Fruit fly (Drosophila melanogaster) whole organism, embryonic: Measurements from ENCODE around the gene Srp14.

Experiments
- Adf1 ChIP-seq: fragments of 200-800 bp; sonication (Bioruptor generic); IDR thresholded peaks from 2 replicates; pipeline ENCODE4 v1.3.6; 2022; ENCODE audit warnings: missing biosample characterization, missing genetic modification characterization
- CG10267 ChIP-seq: fragments of 200-800 bp; sonication (Bioruptor generic); optimal IDR thresholded peaks from 2 replicates; lab custom pipeline; 2018; ENCODE audit warnings: missing biosample characterization, mild to moderate bottlenecking, missing genetic modification characterization, moderate library complexity
- CG10654 ChIP-seq: fragments of 200-800 bp; sonication (Bioruptor generic); optimal IDR thresholded peaks from 2 replicates; lab custom pipeline; 2016; ENCODE audit warnings: missing biosample characterization, missing genetic modification characterization
- CG11398 ChIP-seq: fragments of 200-800 bp; sonication (Bioruptor generic); optimal IDR thresholded peaks from 2 replicates; lab custom pipeline; 2016; ENCODE audit warnings: missing biosample characterization, missing genetic modification characterization
- CG12155 ChIP-seq: fragments of 200-800 bp; sonication (Bioruptor generic); optimal IDR thresholded peaks from 3 replicates; lab custom pipeline; 2016; ENCODE audit warnings: missing biosample characterization, missing genetic modification characterization
- CG12236 ChIP-seq: fragments of 200-800 bp; sonication (Bioruptor generic); optimal IDR thresholded peaks from 2 replicates; lab custom pipeline; 2016; ENCODE audit warnings: missing biosample characterization, missing genetic modification characterization
- CG14667 ChIP-seq: fragments of 200-800 bp; sonication (Bioruptor generic); IDR thresholded peaks from 2 replicates; pipeline ENCODE4 v1.3.6; 2022; ENCODE audit warnings: missing biosample characterization, missing genetic modification characterization
- CG14710 ChIP-seq: fragments of 200-800 bp; sonication (Bioruptor generic); optimal IDR thresholded peaks from 3 replicates; lab custom pipeline; 2019; ENCODE audit warnings: missing biosample characterization, mild to moderate bottlenecking, missing genetic modification characterization, moderate library complexity
- CG14965 ChIP-seq: fragments of 200-800 bp; sonication (Bioruptor generic); optimal IDR thresholded peaks from 2 replicates; lab custom pipeline; 2016; ENCODE audit warnings: missing biosample characterization, missing genetic modification characterization, borderline replicate concordance
- CG15696 ChIP-seq: fragments of 200-800 bp; sonication (Bioruptor generic); optimal IDR thresholded peaks from 2 replicates; lab custom pipeline; 2019; ENCODE audit warnings: missing biosample characterization, mild to moderate bottlenecking, missing genetic modification characterization, moderate library complexity
- CG1602 ChIP-seq: fragments of 200-800 bp; sonication (Bioruptor generic); optimal IDR thresholded peaks from 3 replicates; lab custom pipeline; 2016; ENCODE audit warnings: missing biosample characterization, missing genetic modification characterization
- CG18476 ChIP-seq: fragments of 200-800 bp; sonication (Bioruptor generic); optimal IDR thresholded peaks from 2 replicates; lab custom pipeline; 2016; ENCODE audit warnings: missing biosample characterization, mild to moderate bottlenecking, missing genetic modification characterization
- CG18764 ChIP-seq: fragments of 200-800 bp; sonication (Bioruptor generic); optimal IDR thresholded peaks from 3 replicates; lab custom pipeline; 2016; ENCODE audit warnings: missing biosample characterization, missing genetic modification characterization
- CG2116 ChIP-seq: fragments of 200-800 bp; sonication (Bioruptor generic); optimal IDR thresholded peaks from 3 replicates; lab custom pipeline; 2018; ENCODE audit warnings: missing biosample characterization, mild to moderate bottlenecking, missing genetic modification characterization
- CG31365 ChIP-seq: fragments of 200-800 bp; sonication (Bioruptor generic); optimal IDR thresholded peaks from 2 replicates; lab custom pipeline; 2018; ENCODE audit warnings: missing biosample characterization, mild to moderate bottlenecking, missing genetic modification characterization
- CG34422 ChIP-seq: fragments of 200-800 bp; sonication (Bioruptor generic); IDR thresholded peaks from 3 replicates; pipeline ENCODE4 v1.3.6; 2022; ENCODE audit warnings: missing biosample characterization, missing genetic modification characterization
- CG3847 ChIP-seq: fragments of 200-800 bp; sonication (Bioruptor generic); IDR thresholded peaks from 2 replicates; pipeline ENCODE4 v1.3.6; 2022; ENCODE audit warnings: missing biosample characterization, missing genetic modification characterization
- CG4328 ChIP-seq: fragments of 200-800 bp; sonication (Bioruptor generic); optimal IDR thresholded peaks from 3 replicates; lab custom pipeline; 2017; ENCODE audit warnings: missing biosample characterization, missing genetic modification reagents, missing genetic modification characterization
- CG43689 ChIP-seq: fragments of 200-800 bp; sonication (Bioruptor generic); IDR thresholded peaks from 2 replicates; pipeline ENCODE4 v1.3.6; 2022; ENCODE audit warnings: missing biosample characterization, missing genetic modification characterization
- CG4617 ChIP-seq: fragments of 200-800 bp; sonication (Bioruptor generic); optimal IDR thresholded peaks from 3 replicates; lab custom pipeline; 2016; ENCODE audit warnings: missing biosample characterization, missing genetic modification characterization, borderline replicate concordance
- CG6272 ChIP-seq: fragments of 200-800 bp; sonication (Bioruptor generic); IDR thresholded peaks from 2 replicates; pipeline ENCODE4 v1.3.6; 2022; ENCODE audit warnings: missing biosample characterization, missing genetic modification characterization
- CG7357 ChIP-seq: fragments of 200-800 bp; sonication (Bioruptor generic); IDR thresholded peaks from 3 replicates; pipeline ENCODE4 v1.3.6; 2022; ENCODE audit warnings: missing biosample characterization, missing genetic modification characterization
- CG8765 ChIP-seq: fragments of 200-800 bp; sonication (Bioruptor generic); IDR thresholded peaks from 2 replicates; pipeline ENCODE4 v1.3.6; 2022; ENCODE audit warnings: missing biosample characterization, missing genetic modification characterization
- CG9437 ChIP-seq: fragments of 200-800 bp; sonication (Bioruptor generic); optimal IDR thresholded peaks from 2 replicates; lab custom pipeline; 2018; ENCODE audit warnings: missing biosample characterization, mild to moderate bottlenecking, missing genetic modification characterization
- D19A ChIP-seq: fragments of 200-800 bp; optimal IDR thresholded peaks from 3 replicates; lab custom pipeline; 2019; ENCODE audit warnings: missing biosample characterization, mild to moderate bottlenecking, missing genetic modification characterization, moderate library complexity
- Gug ChIP-seq: fragments of 200-800 bp; sonication (Bioruptor generic); IDR thresholded peaks from 4 replicates; pipeline ENCODE4 v1.3.6; 2022; ENCODE audit warnings: missing biosample characterization, missing genetic modification characterization
- Lhr ChIP-seq: fragments of 200-800 bp; sonication (Bioruptor generic); optimal IDR thresholded peaks from 3 replicates; lab custom pipeline; 2017; ENCODE audit warnings: mild to moderate bottlenecking, missing biosample characterization, missing genetic modification reagents, missing genetic modification characterization
- Mrtf ChIP-seq: fragments of 200-800 bp; sonication (Bioruptor generic); IDR thresholded peaks from 3 replicates; pipeline ENCODE4 v1.3.6; 2022; ENCODE audit warnings: missing biosample characterization, missing genetic modification characterization
- Nf-YB ChIP-seq: fragments of 200-800 bp; sonication (Bioruptor generic); optimal IDR thresholded peaks from 3 replicates; lab custom pipeline; 2019; ENCODE audit warnings: missing biosample characterization, mild to moderate bottlenecking, missing genetic modification characterization, moderate library complexity
- Nf-YC ChIP-seq: fragments of 200-800 bp; optimal IDR thresholded peaks from 3 replicates; lab custom pipeline; 2019; ENCODE audit warnings: missing biosample characterization, mild to moderate bottlenecking, missing genetic modification characterization, moderate library complexity
- Spps ChIP-seq: fragments of 200-800 bp; sonication (Bioruptor generic); optimal IDR thresholded peaks from 2 replicates; lab custom pipeline; 2018; ENCODE audit warnings: missing biosample characterization, mild to moderate bottlenecking, missing genetic modification characterization
- Tbp ChIP-seq: fragments of >200 bp; optimal IDR thresholded peaks from 2 replicates; lab custom pipeline; 2018; ENCODE audit warnings: missing biosample characterization, missing genetic modification characterization
- amos ChIP-seq: fragments of 200-800 bp; sonication (Bioruptor generic); IDR thresholded peaks from 2 replicates; pipeline ENCODE4 v1.3.6; 2022; ENCODE audit warnings: missing biosample characterization, missing genetic modification characterization; ENCODE audit not compliant: partially characterized antibody
- caup ChIP-seq: fragments of 200-800 bp; sonication (Bioruptor generic); optimal IDR thresholded peaks from 3 replicates; lab custom pipeline; 2017; ENCODE audit warnings: missing biosample characterization, mild to moderate bottlenecking, missing genetic modification characterization, moderate library complexity; ENCODE audit not compliant: severe bottlenecking
- crp ChIP-seq, 2 experiments: fragments of 200-800 bp; sonication (Bioruptor generic); optimal IDR thresholded peaks; 2 replicates in 1 of 2; 3 replicates in 1 of 2; lab custom pipeline; 2017; ENCODE audit warnings: missing biosample characterization in 2 of 2, missing genetic modification characterization in 2 of 2, mild to moderate bottlenecking in 1 of 2, moderate library complexity in 1 of 2
- da ChIP-seq: fragments of 200-800 bp; sonication (Bioruptor generic); optimal IDR thresholded peaks from 2 replicates; lab custom pipeline; 2016; ENCODE audit warnings: missing biosample characterization, missing genetic modification characterization
- exex ChIP-seq: fragments of 200-800 bp; sonication (Bioruptor generic); optimal IDR thresholded peaks from 4 replicates; lab custom pipeline; 2018; ENCODE audit warnings: missing biosample characterization, mild to moderate bottlenecking, missing genetic modification characterization, moderate library complexity
- eyg ChIP-seq: fragments of 200-800 bp; sonication (Bioruptor generic); optimal IDR thresholded peaks from 3 replicates; lab custom pipeline; 2016; ENCODE audit warnings: missing biosample characterization, missing genetic modification characterization
- ftz-f1 ChIP-seq: fragments of 200-800 bp; sonication (Bioruptor generic); optimal IDR thresholded peaks from 2 replicates; lab custom pipeline; 2016; ENCODE audit warnings: missing biosample characterization, missing genetic modification characterization
- gce ChIP-seq: fragments of 200-800 bp; sonication (Bioruptor generic); IDR thresholded peaks from 3 replicates; pipeline ENCODE4 v1.3.6; 2022; ENCODE audit warnings: missing biosample characterization, missing genetic modification characterization
- kay ChIP-seq: fragments of 200-800 bp; sonication (Bioruptor generic); optimal IDR thresholded peaks from 2 replicates; lab custom pipeline; 2016; ENCODE audit warnings: missing biosample characterization, missing genetic modification characterization
- lbe ChIP-seq: fragments of 200-800 bp; sonication (Bioruptor generic); optimal IDR thresholded peaks from 2 replicates; lab custom pipeline; 2016; ENCODE audit warnings: missing biosample characterization, mild to moderate bottlenecking, missing genetic modification characterization
- lmd ChIP-seq: fragments of 200-800 bp; sonication (Bioruptor generic); IDR thresholded peaks from 2 replicates; pipeline ENCODE4 v1.3.6; 2022; ENCODE audit warnings: missing biosample characterization, missing genetic modification characterization
- mld ChIP-seq: fragments of 200-800 bp; sonication (Bioruptor generic); IDR thresholded peaks from 3 replicates; pipeline ENCODE4 v1.3.6; 2022; ENCODE audit warnings: missing biosample characterization, missing genetic modification characterization; ENCODE audit not compliant: partially characterized antibody
- onecut ChIP-seq: fragments of 200-800 bp; sonication (Bioruptor generic); IDR thresholded peaks from 2 replicates; pipeline ENCODE4 v1.3.6; 2022; ENCODE audit warnings: missing biosample characterization, missing genetic modification characterization
- sim ChIP-seq: fragments of 200-800 bp; sonication (Bioruptor generic); IDR thresholded peaks from 2 replicates; pipeline ENCODE4 v1.3.6; 2022; ENCODE audit warnings: missing biosample characterization, missing genetic modification characterization
- tna ChIP-seq: fragments of 200-800 bp; sonication (Bioruptor generic); IDR thresholded peaks from 2 replicates; pipeline ENCODE4 v1.3.6; 2022; ENCODE audit warnings: missing biosample characterization, missing genetic modification characterization; ENCODE audit not compliant: partially characterized antibody
- zen ChIP-seq: fragments of 200-800 bp; sonication (Bioruptor generic); optimal IDR thresholded peaks from 3 replicates; lab custom pipeline; 2018; ENCODE audit warnings: missing biosample characterization, mild to moderate bottlenecking, missing genetic modification characterization, moderate library complexity
- zfh2 ChIP-seq: fragments of 200-800 bp; sonication (Bioruptor generic); optimal IDR thresholded peaks from 2 replicates; lab custom pipeline; 2016; ENCODE audit warnings: missing biosample characterization, missing genetic modification characterization

The Srp14 gene

dm6 chr3R:20549855-20550603, 29.9 kb upstream of the Srp14 start (continued):
- TF ChIP-seq CG31365 (tag; lab: Kevin White, UChicago), result peak; percentile 47
- peak; percentile 84 for TF ChIP-seq exex (tag; lab: Kevin White, UChicago)
- peak; percentile 81 for TF ChIP-seq CG1602 (GFP tag; lab: Kevin White, UChicago)
- TF ChIP-seq CG8765, result no peak; the same call in 1 of the 2 replicates
- TF ChIP-seq ftz-f1 (GFP tag; lab: Kevin White, UChicago), result no peak
- peak; percentile 54 for TF ChIP-seq Nf-YB (GFP tag; lab: Kevin White, UChicago)
- TF ChIP-seq Adf1 (GFP tag; lab: Robert Waterston, UW), result peak; percentile 75
- peak; percentile 73 for TF ChIP-seq CG4328 (GFP tag; lab: Kevin White, UChicago)
- TF ChIP-seq CG10654 (GFP tag; lab: Kevin White, UChicago), result peak; percentile 84
- peak; percentile 61 for TF ChIP-seq CG18476 (GFP tag; lab: Kevin White, UChicago)
- peak; percentile 63 for TF ChIP-seq sim (GFP tag; lab: Robert Waterston, UW)
- TF ChIP-seq CG43689, result peak; percentile 37; the same call in 1 of the 2 replicates
- no peak for TF ChIP-seq Tbp (GFP tag; lab: Kevin White, UChicago)
- peak; percentile 32; the same call in 1 of the 2 replicates for TF ChIP-seq amos (GFP tag; lab: Robert Waterston, UW)
- TF ChIP-seq CG11398 (GFP tag; lab: Kevin White, UChicago), result no peak
- TF ChIP-seq CG14965 (GFP tag; lab: Kevin White, UChicago), result no peak
- TF ChIP-seq CG4617, result peak; percentile 45
- no peak for TF ChIP-seq CG12236 (GFP tag; lab: Kevin White, UChicago)
- peak; percentile 83 for TF ChIP-seq CG14710 (tag; lab: Kevin White, UChicago)
- peak; percentile 62 for TF ChIP-seq kay (GFP tag; lab: Kevin White, UChicago)
- TF ChIP-seq CG14667 (GFP tag; lab: Robert Waterston, UW), result peak; percentile 87
- TF ChIP-seq onecut (GFP tag; lab: Robert Waterston, UW), result peak; percentile 82
- peak; percentile 14 for TF ChIP-seq zfh2
- peak; percentile 78 for TF ChIP-seq CG12155 (GFP tag; lab: Kevin White, UChicago)
- peak; percentile 80 for TF ChIP-seq CG7357 (GFP tag; lab: Robert Waterston, UW)
- peak; percentile 62 for TF ChIP-seq Spps
- TF ChIP-seq CG6272 (GFP tag; lab: Robert Waterston, UW), result peak; percentile 73
- peak; percentile 64 for TF ChIP-seq zen (tag; lab: Kevin White, UChicago)
- TF ChIP-seq D19A (tag; lab: Kevin White, UChicago), result peak; percentile 84
- TF ChIP-seq crp (GFP tag; optimal IDR thresholded peaks at IDR 0.05; lab: Kevin White, UChicago), result peak in 1 of 2 experiments; percentile 21
- TF ChIP-seq Lhr, result peak; percentile 65
- peak; percentile 71 for TF ChIP-seq CG9437 (GFP tag; lab: Kevin White, UChicago)
- TF ChIP-seq caup, result peak; percentile 86
- TF ChIP-seq lmd (GFP tag; lab: Robert Waterston, UW), result peak; percentile 89
- peak; percentile 66 for TF ChIP-seq CG18764 (GFP tag; lab: Kevin White, UChicago)
- no peak for TF ChIP-seq tna (GFP tag; lab: Robert Waterston, UW)
- TF ChIP-seq CG15696, result peak; percentile 87
- TF ChIP-seq gce (GFP tag; lab: Robert Waterston, UW), result 0 out of 3 replicates have a peak, but pooled peaks have one; percentile 20
- peak; percentile 65 for TF ChIP-seq Nf-YC
- peak; percentile 4 for TF ChIP-seq eyg (GFP tag; lab: Kevin White, UChicago)
- peak; percentile 78 for TF ChIP-seq Gug (GFP tag; lab: Robert Waterston, UW)
- no peak for TF ChIP-seq da (GFP tag; lab: Kevin White, UChicago)
- peak; percentile 81 for TF ChIP-seq CG3847
- TF ChIP-seq Mrtf, result peak; percentile 78
- TF ChIP-seq CG34422, result peak; percentile 69
- TF ChIP-seq CG2116 (GFP tag; lab: Kevin White, UChicago), result peak; percentile 40
- TF ChIP-seq CG10267 (tag; lab: Kevin White, UChicago), result peak; percentile 83
- TF ChIP-seq lbe (GFP tag; lab: Kevin White, UChicago), result peak; percentile 63
- no peak for TF ChIP-seq mld (GFP tag; lab: Robert Waterston, UW)
